Fruit fly (Drosophila melanogaster): ENCODE data around the gene XRCC1.

DNA sequence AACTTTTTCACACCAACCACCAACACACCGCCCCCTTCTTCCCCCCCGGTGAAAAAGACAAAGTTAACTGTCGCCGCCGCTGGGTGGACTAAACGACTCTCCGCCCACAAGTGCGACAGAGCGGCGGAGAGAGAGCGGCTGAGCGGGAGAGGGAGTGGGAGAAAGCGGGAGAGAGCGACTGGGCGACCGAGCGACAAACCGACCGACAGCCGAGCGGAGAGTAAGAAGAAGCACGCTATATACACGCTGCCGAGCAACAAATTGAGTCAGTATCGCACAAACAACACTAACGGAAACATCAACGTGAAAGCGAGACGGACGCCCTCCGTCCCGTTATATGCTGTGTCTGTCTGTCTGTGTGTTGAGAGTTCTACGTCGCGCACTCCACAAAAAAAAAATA, 10.3 kb downstream of the XRCC1 start, which contains the start of gene SK:
- TF ChIP-seq CG8119 (GFP tag; IDR thresholded peaks at IDR 0.05) (no peak), CG31627 (GFP tag; optimal IDR thresholded peaks at IDR 0.05) (no peak), CG6163 (GFP tag; IDR thresholded peaks at IDR 0.05) (0 out of 3 replicates have a peak, but pooled peaks have one; percentile 21), svp (GFP tag) (no peak), salr (GFP tag; optimal IDR thresholded peaks at IDR 0.05) (no peak), CG8319 (GFP tag; optimal IDR thresholded peaks at IDR 0.05) (no peak), Hr39 (GFP tag; optimal IDR thresholded peaks at IDR 0.05) (no peak)
